Fruit fly (Drosophila melanogaster) whole organism, embryonic: ENCODE measurements around the gene CG12112.
A peak's percentile ranks its signal among the peaks of the same experiment; 100 is the strongest.

Source experiments
- CG1024 ChIP-seq: fragments of 200-800 bp; sonication (Bioruptor generic); IDR thresholded peaks from 2 replicates; pipeline ENCODE4 v1.3.6; 2022; ENCODE audit warnings: missing biosample characterization, missing genetic modification characterization
- CG10654 ChIP-seq: fragments of 200-800 bp; sonication (Bioruptor generic); optimal IDR thresholded peaks from 2 replicates; lab custom pipeline; 2016; ENCODE audit warnings: missing biosample characterization, missing genetic modification characterization
- CG10979 ChIP-seq: fragments of 200-800 bp; sonication (Bioruptor generic); optimal IDR thresholded peaks from 2 replicates; lab custom pipeline; 2018; ENCODE audit warnings: missing biosample characterization, mild to moderate bottlenecking, missing genetic modification characterization, moderate library complexity
- CG11247 ChIP-seq: fragments of 200-800 bp; sonication (Bioruptor generic); IDR thresholded peaks from 2 replicates; pipeline ENCODE4 v1.3.6; 2022; ENCODE audit warnings: missing biosample characterization, missing genetic modification characterization
- CG11723 ChIP-seq: fragments of 200-800 bp; sonication (Bioruptor generic); optimal IDR thresholded peaks from 2 replicates; lab custom pipeline; 2017; ENCODE audit warnings: missing biosample characterization, mild to moderate bottlenecking, missing genetic modification characterization
- CG12659 ChIP-seq: fragments of 200-800 bp; sonication (Bioruptor generic); optimal IDR thresholded peaks from 3 replicates; lab custom pipeline; 2017; ENCODE audit warnings: mild to moderate bottlenecking, missing biosample characterization, missing genetic modification reagents, missing genetic modification characterization
- CG13624 ChIP-seq: fragments of 200-800 bp; sonication (Bioruptor generic); optimal IDR thresholded peaks from 2 replicates; lab custom pipeline; 2016; ENCODE audit warnings: missing biosample characterization, missing genetic modification characterization
- CG14441 ChIP-seq: fragments of 200-800 bp; sonication (Bioruptor generic); IDR thresholded peaks from 2 replicates; pipeline ENCODE4 v1.3.6; 2022; ENCODE audit warnings: missing biosample characterization, missing genetic modification characterization
- CG14965 ChIP-seq: fragments of 200-800 bp; sonication (Bioruptor generic); optimal IDR thresholded peaks from 2 replicates; lab custom pipeline; 2016; ENCODE audit warnings: missing biosample characterization, missing genetic modification characterization, borderline replicate concordance
- CG1602 ChIP-seq: fragments of 200-800 bp; sonication (Bioruptor generic); optimal IDR thresholded peaks from 3 replicates; lab custom pipeline; 2016; ENCODE audit warnings: missing biosample characterization, missing genetic modification characterization
- CG17328 ChIP-seq: fragments of 200-800 bp; sonication (Bioruptor generic); IDR thresholded peaks from 2 replicates; pipeline ENCODE4 v1.3.6; 2022; ENCODE audit warnings: missing biosample characterization, missing genetic modification characterization
- CG17361 ChIP-seq: fragments of 200-800 bp; sonication (Bioruptor generic); IDR thresholded peaks from 3 replicates; pipeline ENCODE4 v1.3.6; 2022; ENCODE audit warnings: missing biosample characterization, missing genetic modification characterization
- CG18599 ChIP-seq: fragments of 200-800 bp; sonication (Bioruptor generic); optimal IDR thresholded peaks from 3 replicates; lab custom pipeline; 2017; ENCODE audit warnings: missing biosample characterization, missing genetic modification characterization, mild to moderate bottlenecking, moderate library complexity, missing genetic modification reagents
- CG30020 ChIP-seq: fragments of 200-800 bp; optimal IDR thresholded peaks from 2 replicates; lab custom pipeline; 2019; ENCODE audit warnings: missing biosample characterization, mild to moderate bottlenecking, missing genetic modification characterization, moderate library complexity
- CG3065 ChIP-seq: fragments of 200-800 bp; sonication (Bioruptor generic); optimal IDR thresholded peaks from 2 replicates; lab custom pipeline; 2016; ENCODE audit warnings: missing biosample characterization, missing genetic modification characterization
- CG3726 ChIP-seq: fragments of 200-800 bp; sonication (Bioruptor generic); IDR thresholded peaks from 3 replicates; pipeline ENCODE4, ENCODE4 v1.3.6; 2022; ENCODE audit warnings: missing biosample characterization, missing genetic modification characterization
- CG3995 ChIP-seq: fragments of 200-800 bp; sonication (Bioruptor generic); optimal IDR thresholded peaks from 3 replicates; lab custom pipeline; 2016; ENCODE audit warnings: missing biosample characterization, missing genetic modification characterization
- CG7271 ChIP-seq: fragments of 200-800 bp; sonication (Bioruptor generic); optimal IDR thresholded peaks from 2 replicates; lab custom pipeline; 2018; ENCODE audit warnings: missing biosample characterization, mild to moderate bottlenecking, missing genetic modification characterization, moderate library complexity
- CG8281 ChIP-seq: fragments of 200-800 bp; sonication (Bioruptor generic); optimal IDR thresholded peaks from 2 replicates; lab custom pipeline; 2018; ENCODE audit warnings: missing biosample characterization, mild to moderate bottlenecking, missing genetic modification characterization, moderate library complexity
- CG8290 ChIP-seq, 3 experiments: fragments of 200-800 bp; sonication (Bioruptor generic); optimal IDR thresholded peaks; 2 replicates each; lab custom pipeline; 2016 to 2019; ENCODE audit warnings: missing biosample characterization in 3 of 3, missing genetic modification characterization in 3 of 3, mild to moderate bottlenecking in 2 of 3, moderate library complexity in 1 of 3
- CG8388 ChIP-seq: fragments of 200-800 bp; sonication (Bioruptor generic); optimal IDR thresholded peaks from 2 replicates; lab custom pipeline; 2019; ENCODE audit warnings: missing biosample characterization, mild to moderate bottlenecking, missing genetic modification characterization, moderate library complexity
- CG9932 ChIP-seq: fragments of 200-800 bp; sonication (Bioruptor generic); IDR thresholded peaks from 2 replicates; pipeline ENCODE4 v1.3.6; 2022; ENCODE audit warnings: missing biosample characterization, missing genetic modification characterization
- CHES-1-like ChIP-seq: fragments of 200-800 bp; sonication (Bioruptor generic); optimal IDR thresholded peaks from 2 replicates; lab custom pipeline; 2016; ENCODE audit warnings: missing biosample characterization, missing genetic modification characterization
- D19A ChIP-seq: fragments of 200-800 bp; optimal IDR thresholded peaks from 3 replicates; lab custom pipeline; 2019; ENCODE audit warnings: missing biosample characterization, mild to moderate bottlenecking, missing genetic modification characterization, moderate library complexity
- Ets97D ChIP-seq: fragments of 200-800 bp; sonication (Bioruptor generic); optimal IDR thresholded peaks from 3 replicates; lab custom pipeline; 2016; ENCODE audit warnings: missing biosample characterization, missing genetic modification characterization
- H2.0 ChIP-seq: fragments of 200-800 bp; sonication (Bioruptor generic); IDR thresholded peaks from 2 replicates; pipeline ENCODE4 v1.3.6; 2022; ENCODE audit warnings: missing biosample characterization, missing genetic modification characterization
- Hr39 ChIP-seq: fragments of >200 bp; optimal IDR thresholded peaks from 2 replicates; lab custom pipeline; 2017
- Hr78 ChIP-seq, 2 experiments: fragments of 200-800 bp in 1 of 2; fragments of >200 bp in 1 of 2; sonication (Bioruptor generic) in 1 of 2; optimal IDR thresholded peaks; 2 replicates each; lab custom pipeline; 2017 to 2019; ENCODE audit warnings: missing biosample characterization in 2 of 2, missing genetic modification characterization in 2 of 2, mild to moderate bottlenecking in 1 of 2, moderate library complexity in 1 of 2
- MESR4 ChIP-seq: fragments of 200-800 bp; sonication (Bioruptor generic); optimal IDR thresholded peaks from 2 replicates; lab custom pipeline; 2018; ENCODE audit warnings: missing biosample characterization, mild to moderate bottlenecking, missing genetic modification characterization, moderate library complexity
- Nf-YC ChIP-seq: fragments of 200-800 bp; optimal IDR thresholded peaks from 3 replicates; lab custom pipeline; 2019; ENCODE audit warnings: missing biosample characterization, mild to moderate bottlenecking, missing genetic modification characterization, moderate library complexity
- NfI ChIP-seq: fragments of 200-800 bp; sonication (Bioruptor generic); optimal IDR thresholded peaks from 3 replicates; lab custom pipeline; 2018; ENCODE audit warnings: missing biosample characterization, mild to moderate bottlenecking, missing genetic modification characterization, moderate library complexity
- Oli ChIP-seq: fragments of 200-800 bp; sonication (Bioruptor generic); optimal IDR thresholded peaks from 2 replicates; lab custom pipeline; 2018; ENCODE audit warnings: missing biosample characterization, mild to moderate bottlenecking, missing genetic modification characterization, moderate library complexity
- Ravus ChIP-seq: fragments of 200-800 bp; sonication (Bioruptor generic); IDR thresholded peaks from 2 replicates; pipeline ENCODE4 v1.3.6; 2022; ENCODE audit warnings: missing biosample characterization, missing genetic modification characterization
- Six4 ChIP-seq: fragments of 200-800 bp; sonication (Bioruptor generic); optimal IDR thresholded peaks from 2 replicates; lab custom pipeline; 2016; ENCODE audit warnings: missing biosample characterization, missing genetic modification characterization
- Ssrp ChIP-seq: fragments of 200-800 bp; sonication (Bioruptor generic); optimal IDR thresholded peaks from 2 replicates; lab custom pipeline; 2018; ENCODE audit warnings: missing biosample characterization, mild to moderate bottlenecking, missing genetic modification characterization, moderate library complexity
- ap ChIP-seq: fragments of 200-800 bp; sonication (Bioruptor generic); IDR thresholded peaks from 2 replicates; pipeline ENCODE4 v1.3.6; 2022; ENCODE audit warnings: missing biosample characterization, missing genetic modification characterization
- bab2 ChIP-seq: fragments of 200-800 bp; sonication (Bioruptor generic); optimal IDR thresholded peaks from 2 replicates; lab custom pipeline; 2016; ENCODE audit warnings: missing biosample characterization, missing genetic modification characterization
- chinmo ChIP-seq: fragments of 200-800 bp; sonication (Bioruptor generic); IDR thresholded peaks from 4 replicates; pipeline ENCODE4 v1.3.6; 2022; ENCODE audit warnings: missing biosample characterization, missing genetic modification characterization; ENCODE audit not compliant: partially characterized antibody
- crc ChIP-seq: fragments of 200-800 bp; sonication (Bioruptor generic); optimal IDR thresholded peaks from 2 replicates; lab custom pipeline; 2016; ENCODE audit warnings: missing biosample characterization, missing genetic modification characterization
- croc ChIP-seq: fragments of 200-800 bp; sonication (Bioruptor generic); conservative IDR thresholded peaks from 3 replicates; pipeline ENCODE4 v1.3.6; 2022; ENCODE audit warnings: missing biosample characterization, missing genetic modification characterization
- cwo ChIP-seq: fragments of 200-800 bp; sonication (Bioruptor generic); optimal IDR thresholded peaks from 3 replicates; lab custom pipeline; 2017; ENCODE audit warnings: missing biosample characterization, missing genetic modification characterization, mild to moderate bottlenecking, moderate library complexity, missing genetic modification reagents
- dati ChIP-seq: fragments of 200-800 bp; sonication (Bioruptor generic); IDR thresholded peaks from 2 replicates; pipeline ENCODE4 v1.3.6; 2022; ENCODE audit warnings: missing biosample characterization, missing genetic modification characterization
- dysf ChIP-seq: fragments of 200-800 bp; sonication (Bioruptor generic); IDR thresholded peaks from 3 replicates; pipeline ENCODE4 v1.3.6; 2022; ENCODE audit warnings: missing biosample characterization, missing genetic modification characterization
- exex ChIP-seq: fragments of 200-800 bp; sonication (Bioruptor generic); optimal IDR thresholded peaks from 4 replicates; lab custom pipeline; 2018; ENCODE audit warnings: missing biosample characterization, mild to moderate bottlenecking, missing genetic modification characterization, moderate library complexity
- fd102C ChIP-seq: fragments of 200-800 bp; sonication (Bioruptor generic); optimal IDR thresholded peaks from 2 replicates; lab custom pipeline; 2018; ENCODE audit warnings: missing biosample characterization, mild to moderate bottlenecking, missing genetic modification characterization, moderate library complexity
- gsb-n ChIP-seq: fragments of 200-800 bp; sonication (Bioruptor generic); optimal IDR thresholded peaks from 3 replicates; lab custom pipeline; 2018; ENCODE audit warnings: missing biosample characterization, mild to moderate bottlenecking, missing genetic modification characterization
- hkb ChIP-seq, 2 experiments: fragments of 200-800 bp in 1 of 2; fragments of >200 bp in 1 of 2; sonication (Bioruptor generic) in 1 of 2; IDR thresholded peaks in 1 of 2; optimal IDR thresholded peaks in 1 of 2; 2 replicates each; pipeline versions ENCODE4 v1.3.6 to Lab custom; 2017 to 2022; ENCODE audit warnings: missing biosample characterization in 1 of 2, missing genetic modification characterization in 1 of 2
- ind ChIP-seq: fragments of 200-800 bp; sonication (Bioruptor generic); optimal IDR thresholded peaks from 3 replicates; lab custom pipeline; 2016; ENCODE audit warnings: missing biosample characterization, missing genetic modification characterization
- maf-S ChIP-seq: fragments of 200-800 bp; sonication (Bioruptor generic); optimal IDR thresholded peaks from 2 replicates; lab custom pipeline; 2016; ENCODE audit warnings: missing biosample characterization, missing genetic modification characterization
- mam ChIP-seq: fragments of 200-800 bp; sonication (Bioruptor generic); optimal IDR thresholded peaks from 3 replicates; lab custom pipeline; 2016; ENCODE audit warnings: missing biosample characterization, missing genetic modification characterization

Gene CG12112

dm6 chrX:8536649-8537048 lies 23.3 kb downstream of the CG12112 start (continued):
- TF ChIP-seq CG9932 (GFP tag; lab: Robert Waterston, UW): peak; percentile 50; the same call in 1 of the 2 replicates
- TF ChIP-seq cwo (GFP tag; lab: Kevin White, UChicago): no peak
- peak; percentile 46 for TF ChIP-seq mam (GFP tag; lab: Kevin White, UChicago)
- TF ChIP-seq CG3995 (GFP tag; lab: Kevin White, UChicago): no peak
- no peak for TF ChIP-seq CG1024 (GFP tag; lab: Robert Waterston, UW)
- peak; percentile 15 for TF ChIP-seq NfI (GFP tag; lab: Kevin White, UChicago)
- TF ChIP-seq croc (GFP tag; lab: Robert Waterston, UW): no peak
- no peak for TF ChIP-seq CG8290 (GFP tag; optimal IDR thresholded peaks at IDR 0.05; lab: Kevin White, UChicago)
- TF ChIP-seq CG8290 (tag; optimal IDR thresholded peaks at IDR 0.05; lab: Kevin White, UChicago): peak in 1 of 2 experiments; percentile 45
- no peak for TF ChIP-seq CG13624 (GFP tag; lab: Kevin White, UChicago)
- TF ChIP-seq ind (GFP tag; lab: Kevin White, UChicago): peak; percentile 24
- no peak for TF ChIP-seq CG10654 (GFP tag; lab: Kevin White, UChicago)
- peak; percentile 63 for TF ChIP-seq CG18599 (GFP tag; lab: Kevin White, UChicago)
- TF ChIP-seq dati (GFP tag; lab: Robert Waterston, UW): no peak
- 0 out of 2 replicates have a peak, but pooled peaks have one; percentile 15 for TF ChIP-seq CG17328 (GFP tag; lab: Robert Waterston, UW)
- TF ChIP-seq fd102C: no peak
- TF ChIP-seq Ssrp (tag; lab: Kevin White, UChicago): no peak
- TF ChIP-seq bab2 (GFP tag; lab: Kevin White, UChicago): peak; percentile 31
- peak; percentile 49; the same call in 1 of the 2 replicates for TF ChIP-seq H2.0 (GFP tag; lab: Robert Waterston, UW)
- TF ChIP-seq exex (tag; lab: Kevin White, UChicago): no peak
- TF ChIP-seq Hr78 (GFP tag; optimal IDR thresholded peaks at IDR 0.05; lab: Kevin White, UChicago): peak in 1 of 2 experiments; percentile 29
- TF ChIP-seq Hr39 (lab: Kevin White, UChicago): no peak
- no peak for TF ChIP-seq hkb (optimal IDR thresholded peaks at IDR 0.05; lab: Kevin White, UChicago)
- peak; percentile 58; the same call in 1 of the 2 replicates for TF ChIP-seq hkb (GFP tag; IDR thresholded peaks at IDR 0.05; lab: Robert Waterston, UW)
- TF ChIP-seq maf-S (GFP tag; lab: Kevin White, UChicago): no peak
- TF ChIP-seq dysf (GFP tag; lab: Robert Waterston, UW): 0 out of 3 replicates have a peak, but pooled peaks have one; percentile 49
- TF ChIP-seq CHES-1-like (GFP tag; lab: Kevin White, UChicago): no peak
- no peak for TF ChIP-seq MESR4 (GFP tag; lab: Kevin White, UChicago)
- no peak for TF ChIP-seq Six4
- no peak for TF ChIP-seq Ets97D (GFP tag; lab: Kevin White, UChicago)
- peak; percentile 4 for TF ChIP-seq crc (GFP tag; lab: Kevin White, UChicago)
- TF ChIP-seq chinmo: no peak
- TF ChIP-seq CG14965: no peak
- no peak for TF ChIP-seq Nf-YC (tag; lab: Kevin White, UChicago)
- no peak for TF ChIP-seq CG11723 (GFP tag; lab: Kevin White, UChicago)
- TF ChIP-seq D19A (tag; lab: Kevin White, UChicago): no peak
- TF ChIP-seq CG11247 (GFP tag; lab: Robert Waterston, UW): no peak
- TF ChIP-seq CG8281: no peak
- TF ChIP-seq Ravus (GFP tag; lab: Robert Waterston, UW): no peak
- TF ChIP-seq CG1602: no peak
- TF ChIP-seq CG8388 (GFP tag; lab: Kevin White, UChicago): no peak
- TF ChIP-seq CG10979 (tag; lab: Kevin White, UChicago): no peak
- peak; percentile 42; the same call in 1 of the 2 replicates for TF ChIP-seq CG14441 (GFP tag; lab: Robert Waterston, UW)
- TF ChIP-seq CG12659: no peak
- no peak for TF ChIP-seq CG7271 (tag; lab: Kevin White, UChicago)
- TF ChIP-seq CG3726: no peak
- no peak for TF ChIP-seq CG3065 (GFP tag; lab: Kevin White, UChicago)
- TF ChIP-seq gsb-n (tag; lab: Kevin White, UChicago): no peak
- TF ChIP-seq ap: no peak
- no peak for TF ChIP-seq CG30020 (tag; lab: Kevin White, UChicago)
- no peak for TF ChIP-seq Oli (tag; lab: Kevin White, UChicago)
- TF ChIP-seq CG17361 (GFP tag; lab: Robert Waterston, UW): no peak
